Fruit fly (Drosophila melanogaster): Measurements from ENCODE around the gene CG15370.

CG15370 gene

dm6 chrX:9255964-9256520, 30.8 kb downstream of the CG15370 start, which contains the start of gene ric8a:
Gene ric8a (plus strand): TSS chrX:9256168.
- no peak for TF ChIP-seq CG12605 (GFP tag; IDR thresholded peaks at IDR 0.05)
- no peak for TF ChIP-seq fd96Ca (GFP tag; IDR thresholded peaks at IDR 0.05)
- peak; percentile 24 for TF ChIP-seq CG8159 (tag; optimal IDR thresholded peaks at IDR 0.05)
- TF ChIP-seq CG9948 (tag; optimal IDR thresholded peaks at IDR 0.05), result no peak
- TF ChIP-seq Ets98B (GFP tag; IDR thresholded peaks at IDR 0.05), result no peak

dm6 chrX:9266082-9266481, 40.8 kb downstream of the CG15370 start:
- TF ChIP-seq CG13204 (GFP tag; optimal IDR thresholded peaks at IDR 0.05), result no peak
- no peak for TF ChIP-seq gl (tag; optimal IDR thresholded peaks at IDR 0.05)
- TF ChIP-seq D1 (tag; optimal IDR thresholded peaks at IDR 0.05), result no peak
- 0 out of 2 replicates have a peak, but pooled peaks have one; percentile 24 for TF ChIP-seq CG32121 (GFP tag; IDR thresholded peaks at IDR 0.05)
- no peak for TF ChIP-seq CG8301 (tag; optimal IDR thresholded peaks at IDR 0.05)
- no peak for TF ChIP-seq CG4496 (GFP tag; IDR thresholded peaks at IDR 0.05)
- TF ChIP-seq EcR (GFP tag; optimal IDR thresholded peaks at IDR 0.05), result no peak

- TF ChIP-seq CG4496 (GFP tag; IDR thresholded peaks at IDR 0.05) (no peak), Snoo (tag; optimal IDR thresholded peaks at IDR 0.05) (no peak)
Observed at dm6 chrX:9267598-9267997, 42.4 kb downstream of the CG15370 start, which contains the start of gene Erk7. Gene Erk7 (minus strand): TSS chrX:9267698.

dm6 chrX:9269825-9270224, 44.6 kb downstream of the CG15370 start, which contains the start of gene CG17440:
Gene CG17440 (minus strand): TSS chrX:9269925.
- TF ChIP-seq D1 (tag; optimal IDR thresholded peaks at IDR 0.05) (no peak), CG17806 (tag; optimal IDR thresholded peaks at IDR 0.05) (no peak), CG10348 (GFP tag; IDR thresholded peaks at IDR 0.05) (no peak), CG34367 (tag; optimal IDR thresholded peaks at IDR 0.05) (no peak), CG14655 (GFP tag; optimal IDR thresholded peaks at IDR 0.05) (no peak), CG9948 (tag; optimal IDR thresholded peaks at IDR 0.05) (no peak), CG32121 (GFP tag; IDR thresholded peaks at IDR 0.05) (no peak), gl (tag; optimal IDR thresholded peaks at IDR 0.05) (no peak), Ets98B (GFP tag; IDR thresholded peaks at IDR 0.05) (no peak), rn (GFP tag; IDR thresholded peaks at IDR 0.05) (no peak), CG13204 (GFP tag; optimal IDR thresholded peaks at IDR 0.05) (no peak), CG8159 (tag; optimal IDR thresholded peaks at IDR 0.05) (no peak)

- TF ChIP-seq Pif1A (GFP tag; optimal IDR thresholded peaks at IDR 0.05) (no peak), CG10348 (GFP tag; IDR thresholded peaks at IDR 0.05) (no peak), CG14655 (GFP tag; optimal IDR thresholded peaks at IDR 0.05) (no peak), CG8301 (tag; optimal IDR thresholded peaks at IDR 0.05) (no peak), CG13204 (GFP tag; optimal IDR thresholded peaks at IDR 0.05) (no peak), CG17806 (tag; optimal IDR thresholded peaks at IDR 0.05) (no peak), CG4496 (GFP tag; IDR thresholded peaks at IDR 0.05) (no peak), fd96Ca (GFP tag; IDR thresholded peaks at IDR 0.05) (no peak)
Observed at dm6 chrX:9272830-9273507, 47.7 kb downstream of the CG15370 start, which contains the start of the genes Cfp1 and Aladin. Gene Cfp1 (minus strand): TSS chrX:9272960. Gene Aladin (plus strand): TSS chrX:9273413.
